Worm (Caenorhabditis elegans) whole organism, L4/young adult: ENCODE data around the gene ZK622.4.

Source experiments
- dao-5 ChIP-seq: sonication (generic microtip); optimal IDR thresholded peaks from 2 replicates; lab custom pipeline; 2016; ENCODE audit warnings: missing genotype, missing genetic modification characterization, moderate library complexity, missing compliant biosample characterization
- him-1 ChIP-seq: sonication (generic microtip); optimal IDR thresholded peaks from 2 replicates; lab custom pipeline; 2016; ENCODE audit warnings: missing genotype, missing genetic modification reagents, missing genetic modification characterization, missing compliant biosample characterization

DNA sequence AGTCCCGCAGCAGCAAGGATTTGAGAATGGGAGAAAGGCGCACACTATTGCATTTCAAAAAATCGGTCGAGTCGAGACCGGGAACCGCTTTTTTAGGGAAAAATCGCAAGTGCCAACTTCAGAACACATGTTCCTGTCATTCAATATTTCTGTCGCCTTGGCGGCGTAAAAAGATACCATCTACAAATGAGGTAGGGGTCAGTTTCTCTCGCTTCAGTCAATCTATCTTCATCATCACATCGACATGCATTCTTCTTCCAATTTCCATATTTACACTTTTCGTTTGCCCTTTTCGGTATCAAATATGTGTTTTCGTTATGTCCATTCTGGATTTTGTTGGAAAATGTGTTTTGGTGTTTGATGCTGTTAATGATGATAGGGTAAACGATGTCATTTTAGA is 5.2 kb downstream of the ZK622.4 start:
- TF ChIP-seq him-1 = no peak
- TF ChIP-seq dao-5 = no peak
